Worm (Caenorhabditis elegans) whole organism, young adult: Measurements from ENCODE around the gene D1086.8.
"Not testable (repeated sequence)": the region's sequence is repeated elsewhere in the genome, so short reads cannot be mapped to it uniquely, and the experiment has no call there.

Source experiments
- B0019.2 ChIP-seq: fragments of 200-800 bp; sonication (Bioruptor generic); conservative IDR thresholded peaks from 2 replicates; pipeline ENCODE4 v1.3.6; 2022; ENCODE audit warnings: missing genetic modification reagents, missing genetic modification characterization, missing compliant biosample characterization
- C06A6.2 ChIP-seq: fragments of 200-800 bp; sonication (Bioruptor generic); conservative IDR thresholded peaks from 2 replicates; pipeline ENCODE4 v1.3.6; 2022; ENCODE audit warnings: missing genetic modification characterization, missing compliant biosample characterization
- F22D6.2 ChIP-seq: sonication (generic microtip); optimal IDR thresholded peaks from 2 replicates; lab custom pipeline; 2016; ENCODE audit warnings: mild to moderate bottlenecking, missing genetic modification characterization, missing compliant biosample characterization
- F33H1.4 ChIP-seq: fragments of 200-800 bp; sonication (Bioruptor generic); IDR thresholded peaks from 2 replicates; pipeline ENCODE4 v1.3.6; 2022; ENCODE audit warnings: missing genetic modification reagents, missing genetic modification characterization, missing compliant biosample characterization
- F37B4.10 ChIP-seq: fragments of 200-800 bp; sonication (Bioruptor generic); IDR thresholded peaks from 2 replicates; pipeline ENCODE4 v1.3.6; 2022; ENCODE audit warnings: missing genetic modification characterization, missing compliant biosample characterization
- F57C9.4 ChIP-seq: sonication (generic microtip); optimal IDR thresholded peaks from 2 replicates; lab custom pipeline; 2017; ENCODE audit warnings: mild to moderate bottlenecking, missing genetic modification characterization, missing compliant biosample characterization
- K12H6.12 ChIP-seq: fragments of 200-800 bp; sonication (Bioruptor generic); optimal IDR thresholded peaks from 2 replicates; lab custom pipeline; 2018; ENCODE audit warnings: mild to moderate bottlenecking, missing genetic modification characterization, missing compliant biosample characterization
- athp-1 ChIP-seq: sonication (generic microtip); optimal IDR thresholded peaks from 2 replicates; lab custom pipeline; 2017; ENCODE audit warnings: mild to moderate bottlenecking, missing genetic modification characterization, missing compliant biosample characterization
- attf-3 ChIP-seq: fragments of 200-800 bp; sonication (Bioruptor generic); conservative IDR thresholded peaks from 2 replicates; pipeline ENCODE4 v1.3.6; 2022; ENCODE audit warnings: missing genetic modification reagents, missing genetic modification characterization, missing compliant biosample characterization
- attf-5 ChIP-seq: fragments of 200-800 bp; sonication (Bioruptor generic); optimal IDR thresholded peaks from 2 replicates; lab custom pipeline; 2018; ENCODE audit warnings: mild to moderate bottlenecking, missing genetic modification characterization, missing compliant biosample characterization
- attf-6 ChIP-seq: fragments of 200-800 bp; sonication (Bioruptor generic); IDR thresholded peaks from 2 replicates; pipeline ENCODE4 v1.3.6; 2022; ENCODE audit warnings: missing genetic modification reagents, missing genetic modification characterization, missing compliant biosample characterization
- bed-1 ChIP-seq: fragments of 200-800 bp; sonication (Bioruptor generic); IDR thresholded peaks from 2 replicates; pipeline ENCODE4 v1.3.6; 2022; ENCODE audit warnings: missing genetic modification reagents, missing genetic modification characterization, missing compliant biosample characterization
- bed-2 ChIP-seq: fragments of 200-800 bp; sonication (Bioruptor generic); IDR thresholded peaks from 2 replicates; pipeline ENCODE4 v1.3.6; 2022; ENCODE audit warnings: missing genetic modification reagents, missing genetic modification characterization, missing compliant biosample characterization
- cebp-2 ChIP-seq: fragments of 200-800 bp; sonication (Bioruptor generic); IDR thresholded peaks from 2 replicates; pipeline ENCODE4 v1.3.6; 2022; ENCODE audit warnings: missing genetic modification characterization, missing compliant biosample characterization
- ceh-100 ChIP-seq: fragments of 200-800 bp; sonication (Bioruptor generic); IDR thresholded peaks from 2 replicates; pipeline ENCODE4 v1.3.6; 2022; ENCODE audit warnings: missing genetic modification reagents, missing genetic modification characterization, missing compliant biosample characterization
- ceh-27 ChIP-seq: fragments of 200-800 bp; sonication (Bioruptor generic); optimal IDR thresholded peaks from 2 replicates; lab custom pipeline; 2018; ENCODE audit warnings: mild to moderate bottlenecking, missing genetic modification characterization, moderate library complexity, missing compliant biosample characterization
- ceh-40 ChIP-seq: fragments of 200-800 bp; sonication (Bioruptor generic); IDR thresholded peaks from 2 replicates; pipeline ENCODE4 v1.3.6; 2022; ENCODE audit warnings: missing genetic modification characterization, missing compliant biosample characterization
- ceh-58 ChIP-seq: fragments of 200-800 bp; sonication (Bioruptor generic); IDR thresholded peaks from 2 replicates; pipeline ENCODE4 v1.3.6; 2022; ENCODE audit warnings: missing genetic modification characterization, missing compliant biosample characterization
- ceh-79 ChIP-seq: sonication (generic microtip); optimal IDR thresholded peaks from 2 replicates; lab custom pipeline; 2017; ENCODE audit warnings: mild to moderate bottlenecking, missing genetic modification characterization, missing compliant biosample characterization
- ceh-91 ChIP-seq: fragments of 200-800 bp; sonication (Bioruptor generic); IDR thresholded peaks from 2 replicates; pipeline ENCODE4 v1.3.6; 2022; ENCODE audit warnings: missing genetic modification reagents, missing genetic modification characterization, missing compliant biosample characterization
- dox-1 ChIP-seq: fragments of 200-800 bp; sonication (Bioruptor generic); IDR thresholded peaks from 2 replicates; pipeline ENCODE4 v1.3.6; 2022; ENCODE audit warnings: missing genetic modification reagents, missing genetic modification characterization, missing compliant biosample characterization
- egl-44 ChIP-seq: fragments of 200-800 bp; sonication (Bioruptor generic); IDR thresholded peaks from 2 replicates; pipeline ENCODE4 v1.3.6; 2022; ENCODE audit warnings: missing genetic modification reagents, missing genetic modification characterization, missing compliant biosample characterization
- ets-4 ChIP-seq: fragments of 200-800 bp; sonication (Bioruptor generic); optimal IDR thresholded peaks from 2 replicates; lab custom pipeline; 2018; ENCODE audit warnings: mild to moderate bottlenecking, missing genetic modification characterization, missing compliant biosample characterization
- hmg-1.2 ChIP-seq: fragments of 200-800 bp; sonication (Bioruptor generic); IDR thresholded peaks from 2 replicates; pipeline ENCODE4 v1.3.6; 2022; ENCODE audit warnings: missing genetic modification reagents, missing genetic modification characterization, missing compliant biosample characterization
- hmg-20 ChIP-seq: fragments of 200-800 bp; sonication (Bioruptor generic); IDR thresholded peaks from 2 replicates; pipeline ENCODE4 v1.3.6; 2022; ENCODE audit warnings: missing genetic modification reagents, missing genetic modification characterization, missing compliant biosample characterization
- hsf-1 ChIP-seq: fragments of 200-800 bp; sonication (Bioruptor generic); IDR thresholded peaks from 2 replicates; pipeline ENCODE4 v1.3.6; 2022; ENCODE audit warnings: missing genetic modification reagents, missing genetic modification characterization, missing compliant biosample characterization
- let-526 ChIP-seq: fragments of 200-800 bp; sonication (Bioruptor generic); IDR thresholded peaks from 2 replicates; pipeline ENCODE4 v1.3.6; 2022; ENCODE audit warnings: missing genetic modification reagents, missing genetic modification characterization, missing compliant biosample characterization
- lin-26 ChIP-seq: fragments of 200-800 bp; sonication (Bioruptor generic); IDR thresholded peaks from 2 replicates; pipeline ENCODE4 v1.3.6; 2022; ENCODE audit warnings: missing genetic modification reagents, missing genetic modification characterization, missing compliant biosample characterization
- lin-35 ChIP-seq, 3 experiments: fragments of 150-350 bp in 2 of 3; sonication (generic microtip) in 1 of 3; optimal IDR thresholded peaks; 2 replicates each; lab custom pipeline; 2014 to 2018; ENCODE audit warnings: missing biosample characterization in 3 of 3, missing genetic modification characterization in 3 of 3, missing genetic modification reagents in 3 of 3
- lin-40 ChIP-seq: sonication (generic microtip); optimal IDR thresholded peaks from 2 replicates; lab custom pipeline; 2016; ENCODE audit warnings: missing genetic modification characterization, mild to moderate bottlenecking, missing compliant biosample characterization, missing genotype, missing genetic modification reagents
- lir-1 ChIP-seq: fragments of 200-800 bp; sonication (Bioruptor generic); conservative IDR thresholded peaks from 2 replicates; pipeline ENCODE4 v1.3.6; 2022; ENCODE audit warnings: missing genetic modification reagents, missing genetic modification characterization, missing compliant biosample characterization
- lsl-1 ChIP-seq: fragments of 200-800 bp; sonication (Bioruptor generic); optimal IDR thresholded peaks from 2 replicates; lab custom pipeline; 2018; ENCODE audit warnings: mild to moderate bottlenecking, missing genetic modification characterization, moderate library complexity, missing compliant biosample characterization
- madf-10 ChIP-seq: sonication (generic microtip); optimal IDR thresholded peaks from 2 replicates; lab custom pipeline; 2016; ENCODE audit warnings: mild to moderate bottlenecking, missing genetic modification characterization, missing compliant biosample characterization
- madf-3 ChIP-seq: fragments of 200-800 bp; sonication (Bioruptor generic); IDR thresholded peaks from 2 replicates; pipeline ENCODE4 v1.3.6; 2022; ENCODE audit warnings: missing genetic modification reagents, missing genetic modification characterization, missing compliant biosample characterization
- madf-6 ChIP-seq: fragments of 200-800 bp; sonication (Bioruptor generic); IDR thresholded peaks from 2 replicates; pipeline ENCODE4 v1.3.6; 2022; ENCODE audit warnings: missing genetic modification reagents, missing genetic modification characterization, missing compliant biosample characterization
- nfya-2 ChIP-seq: fragments of 200-800 bp; sonication (Bioruptor generic); IDR thresholded peaks from 2 replicates; pipeline ENCODE4 v1.3.6; 2022; ENCODE audit warnings: missing genetic modification reagents, missing genetic modification characterization, missing compliant biosample characterization
- nhr-120 ChIP-seq: fragments of 200-800 bp; sonication (Bioruptor generic); IDR thresholded peaks from 2 replicates; pipeline ENCODE4 v1.3.6; 2022; ENCODE audit warnings: missing genetic modification characterization, missing compliant biosample characterization
- snpc-1.3 ChIP-seq: sonication (generic microtip); optimal IDR thresholded peaks from 2 replicates; lab custom pipeline; 2017; ENCODE audit warnings: missing genetic modification characterization, mild to moderate bottlenecking, missing compliant biosample characterization, antibody characterized with exemption, moderate library complexity, missing genotype, missing genetic modification reagents; ENCODE audit not compliant: insufficient read depth
- snpc-4 ChIP-seq, 5 experiments: fragments of 150-350 bp in 1 of 5; sonication (generic microtip) in 4 of 5; optimal IDR thresholded peaks; 2 replicates each; lab custom pipeline; 2014 to 2018; ENCODE audit warnings: missing genetic modification characterization in 5 of 5, missing biosample characterization in 3 of 5, antibody characterized with exemption in 2 of 5, mild to moderate bottlenecking in 2 of 5, missing compliant biosample characterization in 2 of 5, missing genotype in 2 of 5, moderate library complexity in 2 of 5, missing genetic modification reagents in 1 of 5
- tbp1 ChIP-seq: fragments of 200-800 bp; sonication (Bioruptor generic); optimal IDR thresholded peaks from 2 replicates; lab custom pipeline; 2018; ENCODE audit warnings: mild to moderate bottlenecking, missing genetic modification characterization, missing compliant biosample characterization
- zfh-2 ChIP-seq: fragments of 200-800 bp; sonication (Bioruptor generic); conservative IDR thresholded peaks from 2 replicates; pipeline ENCODE4 v1.3.6; 2022; ENCODE audit warnings: missing genetic modification reagents, missing genetic modification characterization, missing compliant biosample characterization
- ztf-18 ChIP-seq: sonication (generic microtip); optimal IDR thresholded peaks from 2 replicates; lab custom pipeline; 2016; ENCODE audit warnings: missing genotype, mild to moderate bottlenecking, missing genetic modification characterization, missing compliant biosample characterization
- ztf-22 ChIP-seq: fragments of 200-800 bp; sonication (Bioruptor generic); optimal IDR thresholded peaks from 2 replicates; lab custom pipeline; 2018; ENCODE audit warnings: mild to moderate bottlenecking, missing genetic modification characterization, moderate library complexity, missing compliant biosample characterization
- ztf-25 ChIP-seq: fragments of 200-800 bp; sonication (Bioruptor generic); IDR thresholded peaks from 2 replicates; pipeline ENCODE4 v1.3.6; 2022; ENCODE audit warnings: missing genetic modification reagents, missing genetic modification characterization, missing compliant biosample characterization
- ztf-26 ChIP-seq: sonication (generic microtip); optimal IDR thresholded peaks from 2 replicates; lab custom pipeline; 2017; ENCODE audit warnings: missing genetic modification characterization, missing compliant biosample characterization
- ztf-28 ChIP-seq: fragments of 200-800 bp; sonication (Bioruptor generic); IDR thresholded peaks from 2 replicates; pipeline ENCODE4 v1.3.6; 2022; ENCODE audit warnings: missing genetic modification reagents, missing genetic modification characterization, missing compliant biosample characterization
- ztf-6 ChIP-seq: fragments of 200-800 bp; sonication (Bioruptor generic); IDR thresholded peaks from 2 replicates; pipeline ENCODE4 v1.3.6; 2022; ENCODE audit warnings: missing genetic modification reagents, missing genetic modification characterization, missing compliant biosample characterization

D1086.8 gene

DNA sequence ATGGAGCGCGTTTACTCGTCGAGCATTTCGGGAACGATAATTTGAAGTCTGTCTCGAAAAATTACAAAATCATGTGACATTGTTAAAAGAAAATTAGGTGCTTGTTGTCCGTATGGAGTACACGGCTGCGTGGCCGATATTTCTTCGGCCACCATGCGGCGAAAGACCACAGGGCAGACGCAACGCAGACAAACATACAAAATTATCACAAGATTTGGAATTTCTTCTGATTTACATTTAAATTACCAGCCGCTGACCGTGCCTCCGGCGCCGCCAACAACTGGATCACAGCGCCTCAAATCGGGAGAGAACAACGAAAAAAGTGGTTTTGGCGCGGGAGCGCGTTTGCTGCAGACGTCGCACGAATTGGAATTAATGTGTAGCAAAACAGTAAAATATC, 38.8 kb upstream of the D1086.8 start (continued):
- TF ChIP-seq ztf-26 (tag; lab: Kevin White, UChicago) (peak; percentile 94), ztf-22 (peak; percentile 78), ztf-6 (GFP tag; lab: Robert Waterston, UW) (peak; percentile 91), F22D6.2 (tag; lab: Kevin White, UChicago) (peak; percentile 86), attf-5 (GFP tag; lab: Kevin White, UChicago) (peak; percentile 95), bed-1 (GFP tag; lab: Robert Waterston, UW) (peak; percentile 97), K12H6.12 (peak; percentile 92), ceh-91 (GFP tag; lab: Robert Waterston, UW) (peak; percentile 77), lir-1 (GFP tag; lab: Robert Waterston, UW) (peak; percentile 97), madf-10 (peak; percentile 88), madf-3 (peak; percentile 94), tbp1 (GFP tag; lab: Kevin White, UChicago) (peak; percentile 68), nfya-2 (GFP tag; lab: Robert Waterston, UW) (0 out of 2 replicates have a peak, but pooled peaks have one; percentile 40), C06A6.2 (peak; percentile 97), ets-4 (GFP tag; lab: Kevin White, UChicago) (peak; percentile 41), ceh-40 (GFP tag; lab: Robert Waterston, UW) (0 out of 2 replicates have a peak, but pooled peaks have one; percentile 25), ztf-25 (peak; percentile 77; the same call in 1 of the 2 replicates), nhr-120 (peak; percentile 83; the same call in 1 of the 2 replicates), lin-26 (peak; percentile 83), attf-3 (GFP tag; lab: Robert Waterston, UW) (peak; percentile 82), lin-40 (tag; lab: Kevin White, UChicago) (peak; percentile 96), cebp-2 (GFP tag; lab: Robert Waterston, UW) (0 out of 2 replicates have a peak, but pooled peaks have one; percentile 27), attf-6 (GFP tag; lab: Robert Waterston, UW) (peak; percentile 58), lsl-1 (GFP tag; lab: Kevin White, UChicago) (peak; percentile 29), F33H1.4 (GFP tag; lab: Robert Waterston, UW) (peak; percentile 72), dox-1 (peak; percentile 98), ztf-18 (tag; lab: Kevin White, UChicago) (peak; percentile 55), snpc-4 (tag; optimal IDR thresholded peaks at IDR 0.05; lab: Kevin White, UChicago) (peak in 3 of 4 experiments; percentile 48 to 82 (median 77)), hsf-1 (GFP tag; lab: Robert Waterston, UW) (peak; percentile 74), ceh-100 (GFP tag; lab: Robert Waterston, UW) (peak; percentile 94), F57C9.4 (tag; lab: Kevin White, UChicago) (peak; percentile 87), let-526 (GFP tag; lab: Robert Waterston, UW) (peak; percentile 98), ceh-27 (GFP tag; lab: Kevin White, UChicago) (peak; percentile 96), zfh-2 (GFP tag; lab: Robert Waterston, UW) (peak; percentile 82), ceh-79 (tag; lab: Kevin White, UChicago) (peak; percentile 68), lin-35 (GFP tag; optimal IDR thresholded peaks at IDR 0.05; lab: Kevin White, UChicago) (peak in 2 of 3 experiments; percentile 29 to 84), B0019.2 (GFP tag; lab: Robert Waterston, UW) (0 out of 2 replicates have a peak, but pooled peaks have one; percentile 15), egl-44 (GFP tag; lab: Robert Waterston, UW) (peak; percentile 94), snpc-1.3 (peak; percentile 19), madf-6 (GFP tag; lab: Robert Waterston, UW) (peak; percentile 85), ceh-58 (GFP tag; lab: Robert Waterston, UW) (0 out of 2 replicates have a peak, but pooled peaks have one; percentile 13), bed-2 (GFP tag; lab: Robert Waterston, UW) (peak; percentile 98), hmg-20 (GFP tag; lab: Robert Waterston, UW) (peak; percentile 91), hmg-1.2 (GFP tag; lab: Robert Waterston, UW) (peak; percentile 96), ztf-28 (GFP tag; lab: Robert Waterston, UW) (peak; percentile 91), athp-1 (tag; lab: Kevin White, UChicago) (peak; percentile 91), F37B4.10 (GFP tag; lab: Robert Waterston, UW) (peak; percentile 90; the same call in 1 of the 2 replicates)
- TF ChIP-seq snpc-4 (GFP tag; optimal IDR thresholded peaks at IDR 0.05; lab: Kevin White, UChicago), result not testable (repeated sequence)
